Worm (Caenorhabditis elegans): ENCODE measurements around the gene C42D8.9.

ce11 chrX:5122791-5123414 lies 16.1 kb upstream of the C42D8.9 start:
- TF ChIP-seq C38D4.7 (GFP tag; optimal IDR thresholded peaks at IDR 0.05): no peak
- TF ChIP-seq pqm-1 (tag; optimal IDR thresholded peaks at IDR 0.05): no peak
- TF ChIP-seq lin-11 (tag; optimal IDR thresholded peaks at IDR 0.05): no peak
- no peak for TF ChIP-seq ceh-9 (tag; optimal IDR thresholded peaks at IDR 0.05)
- TF ChIP-seq elt-2 (tag; optimal IDR thresholded peaks at IDR 0.05): peak; percentile 41
- TF ChIP-seq pax-1 (tag; optimal IDR thresholded peaks at IDR 0.05): peak; percentile 38
- no peak for TF ChIP-seq npax-4 (tag; optimal IDR thresholded peaks at IDR 0.05)
- TF ChIP-seq tbx-2 (tag; optimal IDR thresholded peaks at IDR 0.05): peak; percentile 22
- no peak for TF ChIP-seq fkh-10 (GFP tag; optimal IDR thresholded peaks at IDR 0.05)
- TF ChIP-seq rnt-1 (tag; optimal IDR thresholded peaks at IDR 0.05): no peak
- no peak for TF ChIP-seq mec-3 (tag; optimal IDR thresholded peaks at IDR 0.05; ENCODE audit: borderline replicate concordance)
- TF ChIP-seq T23F11.4 (GFP tag; optimal IDR thresholded peaks at IDR 0.05): no peak
- no peak for TF ChIP-seq odd-2 (tag; optimal IDR thresholded peaks at IDR 0.05)
